Worm (Caenorhabditis elegans): ENCODE measurements around the gene nas-10.

nas-10 gene

DNA sequence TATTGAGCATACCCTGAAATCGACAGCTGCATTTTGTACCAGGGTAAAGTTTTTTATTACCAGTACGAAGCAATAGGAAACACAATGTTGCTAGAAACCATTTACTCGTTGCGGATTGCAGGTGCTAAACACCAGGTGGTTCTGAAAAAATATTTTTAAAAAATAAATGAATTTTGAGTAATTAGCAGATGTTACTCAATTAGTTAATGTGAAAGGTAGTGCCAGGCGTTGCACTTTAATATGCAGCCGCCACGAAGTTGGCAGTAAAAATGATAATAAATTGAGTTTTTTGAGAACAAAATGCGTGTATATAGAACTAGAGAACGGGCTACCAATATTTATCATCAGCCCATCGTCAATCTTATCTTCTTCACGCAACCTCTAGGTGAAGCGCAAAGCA, 43.7 kb downstream of the nas-10 start, which contains the start of gene nstp-9:
nstp-9 (minus strand) TSS at position 101 of the 400 bp plus-strand sequence.
- no peak for TF ChIP-seq hlh-13 (GFP tag; optimal IDR thresholded peaks at IDR 0.05)
- TF ChIP-seq ceh-22 (tag; optimal IDR thresholded peaks at IDR 0.05) = no peak
- TF ChIP-seq pax-1 (tag; optimal IDR thresholded peaks at IDR 0.05) = no peak
- TF ChIP-seq sox-2 (GFP tag; IDR thresholded peaks at IDR 0.05) = no peak
- no peak for TF ChIP-seq pha-2 (tag; optimal IDR thresholded peaks at IDR 0.05)
- TF ChIP-seq unc-86 (tag; optimal IDR thresholded peaks at IDR 0.05) = no peak
- TF ChIP-seq ceh-19 (GFP tag; optimal IDR thresholded peaks at IDR 0.05) = no peak
- no peak for TF ChIP-seq odd-2 (tag; optimal IDR thresholded peaks at IDR 0.05)
- TF ChIP-seq hlh-30 (tag; optimal IDR thresholded peaks at IDR 0.05; ENCODE audit: insufficient read depth) = no peak

DNA sequence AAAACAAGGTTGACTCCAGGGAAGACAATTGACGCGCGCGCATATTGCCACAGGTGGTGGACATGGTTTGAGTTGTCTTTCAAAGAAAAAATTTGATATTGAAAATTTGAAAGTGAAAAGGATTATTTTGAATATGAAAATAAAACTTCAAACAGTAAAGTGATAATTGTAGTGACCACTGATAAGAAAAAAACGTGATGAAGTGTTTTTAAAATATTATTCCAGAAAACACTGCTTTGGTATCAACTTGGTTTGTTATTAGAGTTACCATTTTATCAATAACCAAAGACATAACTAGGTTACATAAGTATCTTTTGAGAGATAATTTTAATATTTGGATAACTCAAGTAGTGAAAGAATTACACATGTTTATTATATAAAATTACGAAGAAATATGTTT, 47.1 kb downstream of the nas-10 start:
- TF ChIP-seq tbx-2 (tag; optimal IDR thresholded peaks at IDR 0.05) (no peak), syd-9 (tag; optimal IDR thresholded peaks at IDR 0.05) (no peak), ceh-2 (tag; optimal IDR thresholded peaks at IDR 0.05) (no peak), C08G9.2 (tag; optimal IDR thresholded peaks at IDR 0.05) (no peak), ceh-19 (GFP tag; optimal IDR thresholded peaks at IDR 0.05) (no peak), fkh-6 (tag; optimal IDR thresholded peaks at IDR 0.05) (no peak), ceh-48 (tag; optimal IDR thresholded peaks at IDR 0.05) (no peak), hlh-13 (GFP tag; optimal IDR thresholded peaks at IDR 0.05) (no peak), ceh-9 (tag; optimal IDR thresholded peaks at IDR 0.05) (no peak), Y22D7AL.16 (tag; optimal IDR thresholded peaks at IDR 0.05) (no peak), ama-1 (optimal IDR thresholded peaks at IDR 0.05) (no peak), pha-4 (tag; optimal IDR thresholded peaks at IDR 0.05) (no peak), sox-2 (GFP tag; IDR thresholded peaks at IDR 0.05) (no peak), che-1 (tag; optimal IDR thresholded peaks at IDR 0.05) (no peak), npax-4 (tag; optimal IDR thresholded peaks at IDR 0.05) (no peak), ceh-14 (tag; optimal IDR thresholded peaks at IDR 0.05) (no peak)

DNA sequence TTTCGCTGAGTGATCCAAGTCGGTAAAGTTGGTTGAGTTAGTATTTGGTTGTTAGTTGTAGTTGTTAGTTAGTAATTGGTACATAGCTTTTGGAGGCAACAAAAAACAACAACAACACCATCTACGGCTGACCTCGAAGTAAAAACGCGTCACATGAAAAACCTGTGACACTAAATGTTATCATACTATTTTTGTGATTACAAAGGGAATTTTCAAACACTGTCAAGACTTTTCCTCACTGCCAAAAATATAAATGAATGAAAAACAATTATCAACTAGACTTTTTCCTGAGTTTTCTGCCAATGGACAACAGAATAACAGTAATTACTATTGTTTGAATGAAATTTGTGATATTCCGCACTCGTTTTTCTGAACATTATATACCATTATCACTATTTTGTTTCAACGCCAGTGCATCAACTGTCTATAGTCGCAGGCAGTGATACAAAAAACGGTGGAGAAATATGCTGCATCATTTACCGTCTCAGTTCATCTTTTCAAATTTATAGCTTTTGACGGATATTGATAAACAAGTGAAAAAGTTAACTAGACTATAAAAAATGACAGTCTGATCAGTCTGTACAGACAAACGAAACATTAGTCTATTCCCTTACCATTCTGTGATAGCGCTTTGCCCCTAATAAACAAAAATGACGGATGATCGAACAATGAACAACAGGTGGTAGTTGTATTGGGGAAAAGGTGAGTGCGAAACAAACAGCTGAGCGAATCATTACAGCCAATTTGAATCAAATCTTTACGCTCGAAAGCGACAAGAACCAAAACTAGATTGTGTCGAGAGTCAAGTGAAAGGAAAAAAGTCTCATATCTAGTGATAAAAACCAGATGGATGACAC, 48.7 kb downstream of the nas-10 start:
- TF ChIP-seq pqm-1 (tag; optimal IDR thresholded peaks at IDR 0.05) (no peak), unc-86 (tag; optimal IDR thresholded peaks at IDR 0.05) (no peak), nhr-232 (tag; optimal IDR thresholded peaks at IDR 0.05) (no peak), pha-4 (tag; optimal IDR thresholded peaks at IDR 0.05) (no peak), fkh-10 (GFP tag; optimal IDR thresholded peaks at IDR 0.05) (no peak), elt-4 (tag; optimal IDR thresholded peaks at IDR 0.05) (no peak), rnt-1 (tag; optimal IDR thresholded peaks at IDR 0.05) (no peak)

DNA sequence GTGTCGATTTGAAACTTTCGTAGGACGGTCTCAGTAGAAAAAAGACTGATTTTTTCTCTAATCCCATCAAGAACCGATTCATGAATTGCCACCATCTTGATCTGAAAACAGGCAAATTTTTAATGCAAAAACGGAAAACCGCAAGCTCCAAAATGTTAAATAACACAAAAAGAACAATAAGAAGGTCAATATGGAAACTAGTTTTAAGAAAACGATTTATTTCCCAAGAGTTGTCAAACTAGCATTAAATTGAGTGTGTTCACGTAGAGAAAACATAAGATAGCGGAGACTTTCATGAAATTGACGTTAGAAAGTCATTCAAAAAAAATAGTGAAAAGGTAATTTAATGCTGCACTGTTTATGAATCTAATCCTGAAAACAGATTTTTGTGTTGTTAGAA, 49.3 kb downstream of the nas-10 start, which contains the start of gene F47B10.9:
F47B10.9 (minus strand) TSS at position 101 of the 400 bp plus-strand sequence.
- TF ChIP-seq hlh-13 (GFP tag; optimal IDR thresholded peaks at IDR 0.05) = no peak
- TF ChIP-seq dve-1 (tag; optimal IDR thresholded peaks at IDR 0.05) = no peak
- TF ChIP-seq unc-55 (GFP tag; optimal IDR thresholded peaks at IDR 0.05) = no peak
- TF ChIP-seq ceh-22 (tag; optimal IDR thresholded peaks at IDR 0.05) = no peak
- TF ChIP-seq K02D7.2 (tag; optimal IDR thresholded peaks at IDR 0.05) = no peak

Measured in whole organism, late embryonic.